Worm (Caenorhabditis elegans) whole organism, late embryonic: Measurements from ENCODE around the gene C07H4.1.

Source experiments
- ceh-34 ChIP-seq: sonication (generic microtip); optimal IDR thresholded peaks from 2 replicates; lab custom pipeline; 2016; ENCODE audit warnings: mild to moderate bottlenecking, missing genetic modification characterization, missing compliant biosample characterization
- dmd-4 ChIP-seq: sonication (generic microtip); optimal IDR thresholded peaks from 2 replicates; lab custom pipeline; 2016; ENCODE audit warnings: borderline replicate concordance, missing genetic modification characterization, missing compliant biosample characterization
- fax-1 ChIP-seq: sonication (generic microtip); optimal IDR thresholded peaks from 2 replicates; lab custom pipeline; 2016; ENCODE audit warnings: missing genotype, missing genetic modification characterization, missing compliant biosample characterization
- lim-6 ChIP-seq: sonication (generic microtip); optimal IDR thresholded peaks from 2 replicates; lab custom pipeline; 2016; ENCODE audit warnings: missing genetic modification characterization, missing compliant biosample characterization
- mec-3 ChIP-seq: sonication (generic microtip); optimal IDR thresholded peaks from 2 replicates; lab custom pipeline; 2016; ENCODE audit warnings: borderline replicate concordance, missing genetic modification characterization, missing compliant biosample characterization
- pqm-1 ChIP-seq: sonication (generic microtip); optimal IDR thresholded peaks from 2 replicates; lab custom pipeline; 2016; ENCODE audit warnings: missing genetic modification characterization, missing compliant biosample characterization

DNA sequence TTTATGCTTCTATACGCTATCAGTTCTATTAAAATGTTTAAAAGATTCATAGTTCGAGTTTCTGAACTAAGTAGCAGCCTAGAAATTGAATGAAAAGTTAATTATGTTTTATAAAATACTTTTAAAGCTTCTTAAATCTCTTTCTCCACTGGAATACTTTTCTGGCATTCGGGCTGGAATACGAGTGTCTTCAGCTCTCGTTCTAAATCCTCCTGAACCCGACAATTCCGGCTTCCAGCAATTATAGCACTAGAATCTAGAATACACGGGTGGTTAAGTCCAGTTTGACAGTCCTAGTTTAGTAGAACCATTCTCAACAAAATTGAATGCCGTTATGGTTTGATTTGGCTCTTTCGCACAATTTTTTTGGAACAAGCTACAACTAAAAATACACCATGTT is 38.9 kb upstream of the C07H4.1 start:
- TF ChIP-seq ceh-34 (tag; lab: Kevin White, UChicago) (no peak), lim-6 (tag; lab: Kevin White, UChicago) (no peak), fax-1 (tag; lab: Kevin White, UChicago) (no peak), mec-3 (tag; lab: Kevin White, UChicago) (no peak), pqm-1 (tag; lab: Kevin White, UChicago) (no peak), dmd-4 (tag; lab: Kevin White, UChicago) (no peak)
